Worm (Caenorhabditis elegans) whole organism, L4/young adult: ENCODE measurements around the gene sucl-1.

Experiments
- dao-5 ChIP-seq: sonication (generic microtip); optimal IDR thresholded peaks from 2 replicates; lab custom pipeline; 2016; ENCODE audit warnings: missing genotype, missing genetic modification characterization, moderate library complexity, missing compliant biosample characterization
- him-1 ChIP-seq: sonication (generic microtip); optimal IDR thresholded peaks from 2 replicates; lab custom pipeline; 2016; ENCODE audit warnings: missing genotype, missing genetic modification reagents, missing genetic modification characterization, missing compliant biosample characterization

ce11 chrX:14760166-14760565 is 6.3 kb downstream of the sucl-1 start:
- TF ChIP-seq dao-5 (no peak), him-1 (tag; lab: Kevin White, UChicago) (no peak)
